Fruit fly (Drosophila melanogaster): Measurements from ENCODE around the gene CG6638.

Gene CG6638

DNA sequence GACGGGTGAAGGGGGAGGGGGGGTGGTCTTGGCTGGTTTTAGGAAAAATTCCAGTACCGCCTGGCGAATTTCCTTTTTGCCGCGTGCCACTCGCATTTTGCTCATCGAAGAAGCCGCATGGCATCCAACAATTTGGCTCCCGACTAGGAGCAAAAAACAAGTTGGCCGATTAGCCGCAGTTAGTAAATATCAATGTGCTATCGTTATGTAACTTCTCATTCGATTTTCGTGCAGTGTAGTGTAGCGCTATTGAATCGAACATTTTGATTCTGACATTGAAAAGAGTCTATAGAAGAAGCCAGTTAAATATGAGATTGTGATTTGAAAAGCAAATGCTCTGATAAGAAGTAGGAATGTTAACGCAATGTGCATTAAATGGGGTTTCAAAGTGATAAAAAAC is 46.2 kb downstream of the CG6638 start:
- TF ChIP-seq ovo (GFP tag; optimal IDR thresholded peaks at IDR 0.05) (no peak), toe (GFP tag; optimal IDR thresholded peaks at IDR 0.05) (no peak), kay (GFP tag; ENCODE audit: borderline replicate concordance) (no peak), Mnt (GFP tag; optimal IDR thresholded peaks at IDR 0.05) (no peak), bab1 (GFP tag; optimal IDR thresholded peaks at IDR 0.05) (no peak), CG12768 (GFP tag; optimal IDR thresholded peaks at IDR 0.05) (no peak)

DNA sequence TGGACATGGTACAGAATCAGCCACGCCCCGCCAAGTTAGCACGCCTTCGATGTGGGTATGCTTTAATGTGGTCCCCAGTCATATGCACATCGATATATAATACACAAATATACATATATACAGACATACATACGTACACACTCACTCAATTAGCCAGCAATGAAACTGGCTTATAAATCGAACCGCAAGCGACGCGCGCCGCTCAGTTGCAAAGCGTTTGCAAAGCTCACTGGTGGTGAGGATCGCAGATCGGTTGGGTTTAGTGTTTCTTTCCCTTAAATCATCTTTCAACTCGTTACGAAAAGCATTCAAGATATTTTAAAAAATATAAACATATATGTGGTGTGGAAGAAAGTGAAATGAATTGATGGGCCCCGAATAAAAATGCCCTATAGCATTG is 47.3 kb downstream of the CG6638 start:
- TF ChIP-seq bab1 (GFP tag; optimal IDR thresholded peaks at IDR 0.05) = peak; percentile 4
- no peak for TF ChIP-seq Crg-1 (GFP tag; optimal IDR thresholded peaks at IDR 0.05)

dm6 chr3L:8527829-8528228 is 48.0 kb downstream of the CG6638 start:
- TF ChIP-seq tj (GFP tag; optimal IDR thresholded peaks at IDR 0.05) (peak; percentile 97), CG14711 (tag; optimal IDR thresholded peaks at IDR 0.05) (no peak)

DNA sequence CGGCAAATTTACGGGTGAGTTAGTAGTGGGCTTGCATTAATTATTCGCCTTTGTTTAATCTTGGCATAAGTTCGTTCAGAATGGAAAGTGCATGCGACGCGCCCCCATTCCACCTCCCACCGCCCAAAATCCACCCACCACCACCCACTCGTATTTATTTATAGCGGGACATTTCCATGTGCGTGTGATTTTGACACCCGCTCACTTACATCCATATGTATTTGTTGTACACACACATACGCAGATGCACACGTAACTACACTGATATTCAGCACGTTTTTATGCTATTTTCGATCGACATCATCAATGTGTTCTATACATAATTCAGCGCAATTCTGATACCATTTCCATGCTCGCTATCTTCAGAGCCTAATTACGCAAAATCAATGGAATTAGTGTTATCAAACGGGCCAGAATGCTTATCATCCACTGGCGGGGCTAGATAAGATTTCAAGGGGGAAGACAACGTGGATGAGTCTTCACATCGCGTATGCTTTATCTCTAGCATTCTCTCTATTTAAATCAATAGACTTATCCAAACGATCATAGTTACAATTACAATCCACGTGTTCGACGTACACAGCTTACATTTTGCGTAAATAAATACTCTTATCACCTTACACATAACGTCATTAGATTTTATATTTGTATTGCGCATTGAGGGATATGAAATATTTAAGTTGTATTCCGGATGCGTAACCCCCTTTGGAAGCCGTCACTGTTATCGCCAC is 50.0 kb downstream of the CG6638 start:
- TF ChIP-seq ovo (GFP tag; optimal IDR thresholded peaks at IDR 0.05) (peak; percentile 74), CG33017 (tag; optimal IDR thresholded peaks at IDR 0.05) (no peak), Crg-1 (GFP tag; optimal IDR thresholded peaks at IDR 0.05) (peak; percentile 8), CG7045 (GFP tag; optimal IDR thresholded peaks at IDR 0.05) (peak; percentile 7), kay (GFP tag; ENCODE audit: borderline replicate concordance) (peak; percentile 92), CG5204 (GFP tag; optimal IDR thresholded peaks at IDR 0.05) (no peak), Mnt (GFP tag; optimal IDR thresholded peaks at IDR 0.05) (peak; percentile 53), cic (GFP tag; optimal IDR thresholded peaks at IDR 0.05) (peak; percentile 18), tj (GFP tag; optimal IDR thresholded peaks at IDR 0.05) (no peak), CG11617 (GFP tag; optimal IDR thresholded peaks at IDR 0.05) (no peak)

dm6 chr3L:8524816-8525625 is 50.9 kb downstream of the CG6638 start, which contains the start of the genes GstO1 and foi:
Gene GstO1, minus strand, starts transcription at chr3L:8524866.
Gene foi, plus strand, starts transcription at chr3L:8525244.
- TF ChIP-seq cnc (optimal IDR thresholded peaks at IDR 0.05) (no peak), toe (GFP tag; optimal IDR thresholded peaks at IDR 0.05) (no peak), bab1 (GFP tag; optimal IDR thresholded peaks at IDR 0.05) (peak; percentile 57), CG7101 (tag; optimal IDR thresholded peaks at IDR 0.05) (peak; percentile 59), kay (GFP tag; ENCODE audit: borderline replicate concordance) (peak; percentile 62), CG7045 (GFP tag; optimal IDR thresholded peaks at IDR 0.05) (peak; percentile 11), Crg-1 (GFP tag; optimal IDR thresholded peaks at IDR 0.05) (peak; percentile 52), Hr96 (GFP tag; optimal IDR thresholded peaks at IDR 0.05) (no peak), ovo (GFP tag; optimal IDR thresholded peaks at IDR 0.05) (peak; percentile 32), pad (GFP tag; optimal IDR thresholded peaks at IDR 0.05) (peak; percentile 5), Mnt (GFP tag; optimal IDR thresholded peaks at IDR 0.05) (peak; percentile 57), CG11617 (GFP tag; optimal IDR thresholded peaks at IDR 0.05) (peak; percentile 48), tj (GFP tag; optimal IDR thresholded peaks at IDR 0.05) (peak; percentile 65), cic (GFP tag; optimal IDR thresholded peaks at IDR 0.05) (peak; percentile 84), CG14711 (tag; optimal IDR thresholded peaks at IDR 0.05) (peak; percentile 56), CG33017 (tag; optimal IDR thresholded peaks at IDR 0.05) (peak; percentile 19), CG5204 (GFP tag; optimal IDR thresholded peaks at IDR 0.05) (no peak), Clk (GFP tag; optimal IDR thresholded peaks at IDR 0.05) (no peak), CG1620 (GFP tag; optimal IDR thresholded peaks at IDR 0.05) (peak; percentile 35), CG12768 (GFP tag; optimal IDR thresholded peaks at IDR 0.05) (peak; percentile 22)

Measured in whole organism, adult.